Fruit fly (Drosophila melanogaster): ENCODE data around the gene CG2147.
A peak's percentile ranks its signal among the peaks of the same experiment; 100 is the strongest.

Gene CG2147

DNA sequence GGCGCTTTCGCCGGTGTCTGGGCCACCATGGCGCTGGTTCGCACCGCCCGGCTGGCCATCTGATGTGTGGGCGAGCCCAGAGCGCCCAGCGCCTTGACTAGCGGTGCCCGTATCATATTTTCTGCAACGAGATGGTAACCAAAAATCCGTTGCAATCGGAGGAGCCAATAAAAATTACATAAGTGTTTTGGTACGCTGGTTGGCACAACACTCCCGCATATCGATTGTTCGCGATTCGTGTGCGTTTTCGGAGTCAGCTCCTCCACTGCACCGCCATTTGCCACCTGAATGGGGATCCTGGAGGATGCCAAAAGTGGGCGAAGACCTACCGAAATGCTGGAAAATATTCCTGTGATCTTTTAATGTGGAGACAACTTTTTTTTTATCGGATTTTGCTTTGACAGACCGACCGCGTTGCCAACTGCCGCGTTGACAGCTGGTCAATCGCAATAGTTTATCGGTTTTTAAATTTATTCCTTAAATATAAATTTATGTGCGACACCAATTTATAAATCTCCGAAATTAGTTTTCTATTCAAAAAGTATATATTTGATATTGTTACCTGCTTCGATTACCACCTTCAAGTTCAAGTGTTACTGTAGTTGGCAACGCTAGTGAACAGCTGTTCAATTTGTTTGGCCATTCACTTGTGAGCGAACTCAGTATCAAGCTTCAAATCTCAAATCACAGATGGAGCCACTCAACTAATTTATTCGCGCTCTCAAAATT lies 10.9 kb downstream of the CG2147 start, which contains the start of gene ND-75:
ND-75 (minus strand) TSS at position 420 of the 729 bp plus-strand sequence.
- no peak for TF ChIP-seq CG17801 (GFP tag; optimal IDR thresholded peaks at IDR 0.05; ENCODE audit: partially characterized antibody)

DNA sequence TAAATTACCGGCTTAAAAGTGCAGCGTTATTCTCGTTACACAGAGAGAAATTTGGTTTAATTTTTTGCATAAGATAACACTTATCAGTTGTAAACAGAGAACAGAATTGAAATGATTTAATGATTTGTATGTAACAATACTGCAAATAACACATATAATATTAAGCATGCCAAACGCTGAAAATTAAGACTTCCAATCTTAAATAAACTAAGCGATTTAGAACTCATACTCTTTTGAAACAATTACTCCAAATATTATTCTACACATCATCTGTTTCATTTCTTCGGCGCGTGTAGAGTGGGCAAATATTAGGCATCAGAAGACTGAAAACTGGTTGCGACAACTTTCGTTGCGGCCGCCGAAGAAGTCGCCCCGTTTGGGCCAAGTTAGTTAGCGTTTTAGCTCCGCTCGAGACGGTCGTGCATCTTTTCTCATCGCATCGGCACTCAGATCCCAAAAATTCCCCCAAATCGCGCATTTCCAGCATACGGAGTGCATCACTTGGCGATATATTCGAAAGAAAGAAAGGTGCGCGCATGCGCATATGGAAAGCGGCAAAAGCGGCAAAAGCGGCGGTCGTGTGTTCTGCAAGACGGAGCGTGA lies 11.9 kb downstream of the CG2147 start, which contains the start of gene CG1632:
CG1632 (plus strand) TSS at position 387 of the 603 bp plus-strand sequence.
- no peak for TF ChIP-seq CG17801 (GFP tag; optimal IDR thresholded peaks at IDR 0.05; ENCODE audit: partially characterized antibody)

DNA sequence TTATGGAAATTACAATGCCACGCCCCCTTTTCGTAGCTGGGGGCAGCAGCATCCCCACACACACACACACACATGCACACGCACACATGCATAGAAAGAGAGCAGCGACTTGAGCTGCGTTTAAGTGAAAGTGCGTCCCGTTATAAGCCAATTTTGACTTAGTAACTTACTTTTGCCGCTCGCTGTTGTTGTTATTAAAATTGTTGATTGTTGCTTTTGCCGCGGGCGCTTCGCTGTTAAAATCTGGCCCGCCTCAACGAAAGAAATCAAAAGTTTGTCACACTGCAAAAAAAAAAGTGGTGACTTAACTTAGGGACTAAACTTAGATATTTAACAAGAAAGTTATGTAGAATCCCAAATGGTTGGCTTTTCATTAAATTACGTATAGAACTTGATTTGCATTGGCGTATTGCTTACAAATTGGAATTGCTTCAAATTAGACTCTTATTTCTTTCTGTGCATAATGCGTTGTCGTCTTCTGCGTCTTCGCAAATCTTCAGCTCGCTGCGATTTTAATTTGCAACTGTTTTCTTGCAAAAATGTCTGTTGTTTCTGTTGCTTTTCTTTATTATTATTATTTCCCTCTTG lies 14.3 kb downstream of the CG2147 start:
- TF ChIP-seq CG17801 (GFP tag; optimal IDR thresholded peaks at IDR 0.05; ENCODE audit: partially characterized antibody) = no peak

DNA sequence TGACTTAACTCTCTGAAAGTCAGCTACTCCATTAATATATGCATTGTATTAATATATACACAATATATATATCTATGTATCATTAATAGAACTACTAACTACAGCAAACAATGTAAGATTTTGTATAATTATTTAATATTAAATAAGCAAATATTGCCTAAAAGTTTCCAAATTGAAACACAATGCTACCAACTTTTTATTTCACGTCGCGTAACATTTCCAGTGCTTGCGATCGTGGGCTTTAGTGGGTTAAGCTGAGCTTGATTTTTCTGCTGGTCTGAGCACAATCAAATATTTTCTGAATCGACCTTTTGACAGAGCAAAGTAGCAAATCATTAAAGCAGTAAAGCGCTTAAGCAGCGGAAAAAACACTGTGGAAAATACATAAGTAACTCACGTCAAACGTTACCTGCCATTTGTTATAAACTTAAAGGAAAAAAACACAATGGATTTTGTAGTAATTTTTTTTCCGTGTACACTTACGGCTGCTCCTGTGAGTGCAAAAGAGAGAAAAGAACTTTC lies 17.9 kb downstream of the CG2147 start:
- peak; percentile 32 for TF ChIP-seq CG17801 (GFP tag; optimal IDR thresholded peaks at IDR 0.05; ENCODE audit: partially characterized antibody)

DNA sequence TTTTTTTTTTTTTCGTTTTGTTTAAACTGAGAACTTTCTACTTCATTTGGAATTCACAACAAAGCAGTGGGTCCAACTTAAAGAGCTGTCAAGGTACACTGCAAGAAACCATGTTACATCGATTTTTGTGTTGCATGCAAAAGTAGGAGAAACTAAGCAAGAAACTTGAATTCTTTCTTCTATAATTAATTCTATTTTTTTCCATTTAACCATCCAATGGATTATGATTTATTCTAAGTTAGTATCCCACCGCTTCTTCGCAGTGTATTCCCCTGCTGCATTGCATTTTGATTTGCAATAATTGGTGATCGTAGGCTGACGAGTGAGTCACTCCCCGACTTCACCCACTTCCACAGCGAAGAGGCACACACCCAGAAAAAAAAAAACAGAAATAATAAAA lies 19.4 kb downstream of the CG2147 start:
- TF ChIP-seq CG17801 (GFP tag; optimal IDR thresholded peaks at IDR 0.05; ENCODE audit: partially characterized antibody) = peak; percentile 78

DNA sequence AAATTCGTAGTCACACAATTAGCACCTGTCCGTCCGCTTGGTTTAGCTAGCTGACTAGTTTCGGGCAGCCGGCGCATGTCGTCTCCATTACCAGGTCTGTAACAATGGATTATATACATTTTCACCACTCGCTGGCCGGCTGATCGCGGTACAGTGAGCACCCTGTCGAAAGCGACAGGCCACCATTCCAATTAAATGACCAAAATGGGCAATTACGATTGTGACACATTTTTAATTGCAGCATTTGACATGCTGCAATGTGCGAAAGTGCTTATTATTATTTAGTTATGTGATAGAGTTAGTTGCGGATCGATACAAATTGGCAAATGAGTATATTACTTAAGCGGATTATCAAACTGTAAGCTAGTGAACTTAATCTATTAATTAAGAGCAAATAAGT lies 22.8 kb downstream of the CG2147 start:
- TF ChIP-seq CG17801 (GFP tag; optimal IDR thresholded peaks at IDR 0.05; ENCODE audit: partially characterized antibody) = peak; percentile 28

DNA sequence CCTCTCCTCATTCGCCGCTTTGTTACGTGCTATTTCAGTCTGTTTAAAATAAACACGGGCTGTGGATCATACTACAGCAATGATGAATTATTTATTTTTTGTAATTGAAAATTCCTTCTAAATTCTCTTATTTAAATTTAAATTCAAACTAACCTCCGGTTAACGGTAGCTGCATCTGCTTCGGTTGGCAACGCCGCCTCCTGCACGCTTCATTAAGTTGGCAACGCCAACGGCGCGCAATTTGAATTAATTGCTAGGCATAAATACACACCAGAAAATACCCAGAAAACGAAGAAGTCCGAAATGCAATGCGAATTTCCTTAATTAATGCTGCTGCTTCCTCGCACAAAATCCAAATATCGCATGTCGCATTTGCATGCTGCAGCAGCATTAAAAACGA lies 24.8 kb downstream of the CG2147 start:
- no peak for TF ChIP-seq CG17801 (GFP tag; optimal IDR thresholded peaks at IDR 0.05; ENCODE audit: partially characterized antibody)

DNA sequence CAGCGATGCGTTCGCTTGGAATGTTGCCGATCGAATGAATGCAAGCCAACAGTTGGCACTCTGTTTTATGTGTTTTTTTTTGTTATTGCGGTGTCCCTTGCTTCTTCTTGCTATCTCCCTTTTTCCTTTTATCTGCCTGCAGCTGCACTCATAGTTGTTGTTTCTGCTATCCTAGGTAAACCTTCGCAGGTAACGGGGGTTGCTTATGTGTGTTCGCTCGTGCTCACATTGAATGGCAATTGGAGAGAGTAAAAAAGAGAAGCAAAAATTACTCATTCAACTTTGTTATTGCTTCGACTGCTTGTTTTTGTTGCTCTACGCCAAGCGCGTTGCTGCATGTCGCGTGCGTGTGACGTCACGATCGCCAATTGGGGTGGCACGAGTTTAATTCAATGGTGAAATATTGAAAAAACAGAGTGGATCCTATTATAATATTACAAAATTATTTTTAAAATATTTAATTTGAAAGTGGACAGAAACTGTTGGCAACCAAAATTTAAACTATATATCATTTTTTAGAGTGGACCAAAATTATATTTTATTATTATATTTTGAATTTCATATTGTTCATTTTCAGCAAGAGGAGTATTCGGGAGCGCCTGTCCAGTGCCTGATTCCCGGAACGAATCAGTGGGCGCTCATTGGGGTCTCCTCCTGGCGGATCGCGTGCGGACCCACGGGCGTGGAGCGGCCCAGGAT lies 31.0 kb downstream of the CG2147 start, which contains the start of gene Corp:
Corp (minus strand) TSS at position 47 of the 699 bp plus-strand sequence.
- peak; percentile 96 for TF ChIP-seq CG17801 (GFP tag; optimal IDR thresholded peaks at IDR 0.05; ENCODE audit: partially characterized antibody)

DNA sequence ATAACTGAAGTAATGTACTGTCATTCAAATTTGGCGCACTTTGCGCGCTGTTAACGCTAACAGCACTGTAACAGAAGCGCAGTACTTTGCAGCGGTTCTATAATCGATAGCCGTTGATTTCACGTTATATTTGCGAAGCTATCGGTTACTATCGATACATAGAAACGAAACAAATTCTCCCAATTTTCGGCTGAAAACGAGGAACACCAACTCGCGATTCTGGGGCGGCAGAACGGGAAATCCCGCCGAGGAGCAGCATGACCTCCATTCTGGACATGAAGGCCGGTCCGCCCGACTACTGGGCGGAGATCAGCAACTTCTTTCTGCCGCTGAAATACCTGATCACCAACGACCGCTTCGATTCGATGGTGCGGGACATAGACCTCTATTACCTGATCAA lies 32.8 kb downstream of the CG2147 start, which contains the start of gene CG1636:
CG1636 (plus strand) TSS at position 122 of the 400 bp plus-strand sequence.
- TF ChIP-seq CG17801 (GFP tag; optimal IDR thresholded peaks at IDR 0.05; ENCODE audit: partially characterized antibody) = no peak

DNA sequence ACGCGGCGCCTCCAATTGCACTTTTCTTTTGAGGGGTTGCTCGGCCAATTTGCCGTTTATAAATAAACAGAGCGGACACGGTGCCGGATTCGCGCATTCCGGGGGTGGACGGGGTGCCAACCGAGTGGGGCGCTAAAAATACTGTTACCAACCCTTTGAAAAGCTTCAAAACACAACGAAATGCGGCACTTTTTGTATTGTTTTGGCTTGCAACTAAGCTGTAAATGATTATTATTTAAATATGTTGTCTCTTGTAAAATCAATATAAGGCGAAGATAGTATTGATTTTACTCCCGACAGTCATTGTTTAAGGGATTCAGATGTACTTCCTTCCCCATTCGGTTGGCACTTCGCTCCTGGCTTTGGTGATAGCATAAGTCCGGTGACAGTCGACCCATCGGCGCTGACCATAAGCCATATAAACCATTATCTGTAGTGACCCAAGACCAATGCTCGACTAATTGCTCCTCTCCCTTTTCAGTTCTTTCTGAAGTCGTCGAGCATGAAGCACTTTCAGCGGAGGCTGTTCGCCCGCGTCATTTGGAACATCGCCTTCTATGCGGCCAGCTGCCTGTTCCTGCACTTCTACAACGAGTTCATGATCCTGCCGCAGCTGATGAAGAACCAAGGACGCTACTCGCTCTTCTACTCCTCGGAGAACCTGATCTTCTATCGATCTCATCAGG lies 33.5 kb downstream of the CG2147 start, which contains the start of gene CG15343:
CG15343 (minus strand) TSS at position 8 of the 686 bp plus-strand sequence.
- TF ChIP-seq CG17801 (GFP tag; optimal IDR thresholded peaks at IDR 0.05; ENCODE audit: partially characterized antibody) = no peak

DNA sequence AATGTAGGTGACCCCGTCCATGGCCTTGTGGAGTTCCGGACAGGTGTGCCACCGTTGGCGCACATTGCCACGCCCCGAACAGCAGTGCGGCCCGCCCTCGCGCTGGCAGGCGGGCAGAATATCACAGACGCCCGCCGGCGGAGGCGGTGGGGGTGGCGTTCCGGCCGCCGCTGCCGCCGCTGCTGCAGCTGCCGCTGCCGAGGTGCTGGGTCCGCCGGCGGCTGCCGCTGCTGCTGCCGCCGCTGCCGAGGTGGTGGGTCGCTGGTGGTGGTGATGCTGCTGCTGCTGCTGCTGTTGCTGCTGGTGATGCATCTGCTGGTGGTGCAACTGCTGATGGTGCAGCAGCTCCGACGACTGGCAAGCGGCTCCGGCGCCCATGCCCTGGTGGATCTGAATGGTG lies 44.6 kb downstream of the CG2147 start:
- no peak for TF ChIP-seq CG17801 (GFP tag; optimal IDR thresholded peaks at IDR 0.05; ENCODE audit: partially characterized antibody)

DNA sequence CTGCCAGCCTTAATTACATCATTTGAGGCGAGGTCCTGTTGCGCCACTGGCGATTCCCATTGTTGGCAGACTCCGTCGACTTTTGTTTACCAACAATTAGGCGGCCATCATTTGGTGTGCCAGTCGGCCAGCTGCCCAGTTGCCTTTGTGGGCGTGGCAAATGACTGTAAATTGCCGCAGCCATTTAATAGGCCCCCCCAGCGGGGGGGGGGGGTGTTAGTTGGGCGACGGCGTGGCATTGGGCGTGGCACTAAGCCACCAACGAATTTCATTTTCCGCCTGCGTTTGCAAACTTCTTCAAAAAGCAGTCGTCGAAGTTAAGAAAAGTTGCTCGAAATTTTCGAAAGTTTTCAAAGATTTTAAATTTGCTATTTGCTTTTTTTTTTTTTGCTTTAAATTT lies 46.4 kb downstream of the CG2147 start:
- no peak for TF ChIP-seq CG17801 (GFP tag; optimal IDR thresholded peaks at IDR 0.05; ENCODE audit: partially characterized antibody)
